Fruit fly (Drosophila melanogaster): Measurements from ENCODE around the gene CG33783.
A peak's percentile ranks its signal among the peaks of the same experiment; 100 is the strongest.

DNA sequence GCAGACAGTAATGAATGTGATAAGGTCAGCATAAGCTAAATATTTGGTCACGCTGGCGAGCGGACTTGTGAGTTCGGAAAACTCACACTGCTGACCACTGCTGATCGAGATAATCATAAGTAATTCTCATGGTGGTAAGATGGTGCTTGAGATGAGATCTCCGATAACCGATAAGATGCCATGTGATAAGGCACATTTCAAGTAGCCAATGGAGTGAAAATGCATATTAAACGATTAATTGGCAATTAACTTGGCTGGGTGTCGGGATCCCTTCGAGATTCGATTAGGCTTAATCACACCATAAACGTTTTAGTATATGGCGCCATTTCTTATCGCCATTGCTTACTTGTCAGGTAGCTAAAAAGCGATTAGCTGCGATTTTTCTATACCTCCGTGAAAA, 47.2 kb downstream of the CG33783 start:
- TF ChIP-seq Hr96 (GFP tag; optimal IDR thresholded peaks at IDR 0.05), result no peak
- TF ChIP-seq bab1 (GFP tag; optimal IDR thresholded peaks at IDR 0.05), result no peak
- TF ChIP-seq CG33017 (tag; optimal IDR thresholded peaks at IDR 0.05), result no peak
- TF ChIP-seq cic (GFP tag; optimal IDR thresholded peaks at IDR 0.05), result peak; percentile 29
- TF ChIP-seq CG7045 (GFP tag; optimal IDR thresholded peaks at IDR 0.05), result no peak
- TF ChIP-seq CG5204 (GFP tag; optimal IDR thresholded peaks at IDR 0.05), result no peak
- no peak for TF ChIP-seq CG7101 (tag; optimal IDR thresholded peaks at IDR 0.05)
- no peak for TF ChIP-seq pad (GFP tag; optimal IDR thresholded peaks at IDR 0.05)
